Worm (Caenorhabditis elegans) whole organism, L2 larva: Measurements from ENCODE around the gene cest-13.

Experiments
- ceh-82 ChIP-seq: fragments of 150-350 bp; optimal IDR thresholded peaks from 2 replicates; lab custom pipeline; 2014; ENCODE audit warnings: missing biosample characterization, missing genetic modification characterization
- fos-1 ChIP-seq: fragments of 150-350 bp; optimal IDR thresholded peaks from 2 replicates; lab custom pipeline; 2014; ENCODE audit warnings: missing biosample characterization, missing genetic modification characterization
- unc-62 ChIP-seq: fragments of 150-350 bp; optimal IDR thresholded peaks from 2 replicates; lab custom pipeline; 2014; ENCODE audit warnings: missing biosample characterization, missing genetic modification reagents, missing genetic modification characterization

- TF ChIP-seq ceh-82 (no peak), fos-1 (tag; lab: Kevin White, UChicago) (no peak), unc-62 (GFP tag; lab: Kevin White, UChicago) (no peak)
These were observed 5.5 kb upstream of the cest-13 start for ce11 chrX:13754498-13754897.
